Worm (Caenorhabditis elegans) whole organism, L2 larva: ENCODE measurements around the gene Y51H7C.3.

Experiments used
- C34F6.9 ChIP-seq: fragments of 150-350 bp; optimal IDR thresholded peaks from 2 replicates; lab custom pipeline; 2014; ENCODE audit warnings: missing biosample characterization, missing genetic modification characterization
- F13H6.1 ChIP-seq: sonication (generic microtip); optimal IDR thresholded peaks from 2 replicates; lab custom pipeline; 2016; ENCODE audit warnings: missing genetic modification characterization, missing compliant biosample characterization
- R02D3.7 ChIP-seq: fragments of 150-350 bp; optimal IDR thresholded peaks from 2 replicates; lab custom pipeline; 2014; ENCODE audit warnings: missing biosample characterization, missing genetic modification characterization
- Y55F3AM.14 ChIP-seq: fragments of 200-800 bp; sonication (Bioruptor generic); optimal IDR thresholded peaks from 2 replicates; lab custom pipeline; 2018; ENCODE audit warnings: mild to moderate bottlenecking, missing genetic modification characterization, missing compliant biosample characterization
- alr-1 ChIP-seq: fragments of 150-350 bp; optimal IDR thresholded peaks from 2 replicates; lab custom pipeline; 2014; ENCODE audit warnings: missing biosample characterization, missing genetic modification characterization
- blmp-1 ChIP-seq: sonication (generic microtip); optimal IDR thresholded peaks from 2 replicates; lab custom pipeline; 2017; ENCODE audit warnings: missing genetic modification characterization, mild to moderate bottlenecking, missing compliant biosample characterization, antibody characterized with exemption, moderate library complexity; ENCODE audit not compliant: insufficient read depth
- ceh-82 ChIP-seq: fragments of 150-350 bp; optimal IDR thresholded peaks from 2 replicates; lab custom pipeline; 2014; ENCODE audit warnings: missing biosample characterization, missing genetic modification characterization
- dmd-4 ChIP-seq: sonication (generic microtip); optimal IDR thresholded peaks from 2 replicates; lab custom pipeline; 2017; ENCODE audit warnings: missing biosample characterization, missing genetic modification characterization
- egl-27 ChIP-seq: sonication (generic microtip); optimal IDR thresholded peaks from 3 replicates; lab custom pipeline; 2017; ENCODE audit warnings: missing biosample characterization, missing genetic modification reagents, missing genetic modification characterization
- elt-1 ChIP-seq: fragments of 150-350 bp; optimal IDR thresholded peaks from 2 replicates; lab custom pipeline; 2014; ENCODE audit warnings: missing biosample characterization, missing genetic modification characterization
- elt-3 ChIP-seq: sonication (generic microtip); optimal IDR thresholded peaks from 2 replicates; lab custom pipeline; 2017; ENCODE audit warnings: missing biosample characterization, missing genetic modification characterization
- fos-1 ChIP-seq: fragments of 150-350 bp; optimal IDR thresholded peaks from 2 replicates; lab custom pipeline; 2014; ENCODE audit warnings: missing biosample characterization, missing genetic modification characterization
- gmeb-1 ChIP-seq: fragments of 150-350 bp; optimal IDR thresholded peaks from 2 replicates; lab custom pipeline; 2014; ENCODE audit warnings: missing biosample characterization, missing genetic modification characterization
- lsy-2 ChIP-seq, 2 experiments: fragments of 150-350 bp in 1 of 2; sonication (generic microtip) in 1 of 2; optimal IDR thresholded peaks; 2 replicates each; lab custom pipeline; 2014 to 2017; ENCODE audit warnings: missing biosample characterization in 2 of 2, missing genetic modification characterization in 2 of 2
- mab-5 ChIP-seq: fragments of 150-350 bp; optimal IDR thresholded peaks from 2 replicates; lab custom pipeline; 2014; ENCODE audit warnings: missing biosample characterization, missing genetic modification characterization
- nhr-10 ChIP-seq: sonication (generic microtip); optimal IDR thresholded peaks from 2 replicates; lab custom pipeline; 2017; ENCODE audit warnings: missing biosample characterization, missing genetic modification characterization
- nhr-11 ChIP-seq: fragments of 150-350 bp; optimal IDR thresholded peaks from 2 replicates; lab custom pipeline; 2014; ENCODE audit warnings: missing biosample characterization, missing genetic modification characterization
- nhr-129 ChIP-seq: fragments of 150-350 bp; optimal IDR thresholded peaks from 2 replicates; lab custom pipeline; 2014; ENCODE audit warnings: missing biosample characterization, missing genetic modification characterization
- nhr-21 ChIP-seq: fragments of 150-350 bp; optimal IDR thresholded peaks from 2 replicates; lab custom pipeline; 2014; ENCODE audit warnings: missing biosample characterization, missing genetic modification characterization
- nhr-6 ChIP-seq: fragments of 150-350 bp; optimal IDR thresholded peaks from 2 replicates; lab custom pipeline; 2014; ENCODE audit warnings: missing biosample characterization, missing genetic modification characterization
- nhr-77 ChIP-seq: fragments of 150-350 bp; optimal IDR thresholded peaks from 2 replicates; lab custom pipeline; 2014; ENCODE audit warnings: missing biosample characterization, missing genetic modification characterization
- peb-1 ChIP-seq: fragments of 150-350 bp; optimal IDR thresholded peaks from 2 replicates; lab custom pipeline; 2014; ENCODE audit warnings: missing biosample characterization, missing genetic modification characterization
- sem-4 ChIP-seq: fragments of 150-350 bp; optimal IDR thresholded peaks from 2 replicates; lab custom pipeline; 2014; ENCODE audit warnings: missing biosample characterization, missing genetic modification reagents, missing genetic modification characterization
- skn-1 ChIP-seq: sonication (generic microtip); optimal IDR thresholded peaks from 2 replicates; lab custom pipeline; 2017; ENCODE audit warnings: missing biosample characterization, missing genetic modification characterization
- sma-3 ChIP-seq: sonication (generic microtip); optimal IDR thresholded peaks from 2 replicates; lab custom pipeline; 2016; ENCODE audit warnings: missing genetic modification reagents, missing genetic modification characterization, missing compliant biosample characterization
- sma-9 ChIP-seq, 2 experiments: fragments of 150-350 bp in 1 of 2; sonication (generic microtip) in 1 of 2; optimal IDR thresholded peaks; 2 replicates each; lab custom pipeline; 2014 to 2016; ENCODE audit warnings: missing genetic modification characterization in 2 of 2, mild to moderate bottlenecking in 1 of 2, missing biosample characterization in 1 of 2, missing compliant biosample characterization in 1 of 2, missing genetic modification reagents in 1 of 2, moderate library complexity in 1 of 2
- snpc-4 ChIP-seq: fragments of 150-350 bp; optimal IDR thresholded peaks from 2 replicates; lab custom pipeline; 2014; ENCODE audit warnings: missing biosample characterization, missing genetic modification characterization
- unc-39 ChIP-seq: fragments of 150-350 bp; optimal IDR thresholded peaks from 2 replicates; lab custom pipeline; 2014; ENCODE audit warnings: missing biosample characterization, missing genetic modification characterization
- unc-55 ChIP-seq: fragments of 150-350 bp; sonication (generic microtip); optimal IDR thresholded peaks from 3 replicates; lab custom pipeline; 2014; ENCODE audit warnings: missing biosample characterization, missing genetic modification reagents, missing genetic modification characterization
- zag-1 ChIP-seq: fragments of 150-350 bp; optimal IDR thresholded peaks from 2 replicates; lab custom pipeline; 2014; ENCODE audit warnings: missing biosample characterization, missing genetic modification characterization
- ztf-4 ChIP-seq: fragments of 150-350 bp; optimal IDR thresholded peaks from 2 replicates; lab custom pipeline; 2014; ENCODE audit warnings: missing biosample characterization, missing genetic modification characterization

The Y51H7C.3 gene

DNA sequence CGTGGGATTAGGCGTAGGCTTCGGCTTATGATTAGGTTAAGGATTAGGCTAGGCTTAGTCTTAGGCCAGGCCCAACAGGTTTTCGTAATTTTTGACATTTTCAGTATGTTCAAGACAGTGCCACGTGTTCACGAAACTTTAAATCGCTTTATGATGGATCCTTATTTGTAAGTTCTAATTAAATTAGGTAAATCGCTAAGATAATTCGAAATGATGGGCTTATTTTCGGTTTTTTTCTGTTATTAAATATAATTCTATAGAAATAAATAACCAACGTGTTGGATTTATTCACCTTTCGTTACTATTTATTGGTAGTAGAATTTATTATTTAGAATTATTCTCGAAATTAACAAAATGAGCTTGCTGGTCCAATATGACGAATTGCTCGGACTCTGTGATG, 36.8 kb upstream of the Y51H7C.3 start, which contains the start of gene Y51H7C.8:
TSS of gene Y51H7C.8 (plus strand) at position 301 of the 400 bp plus-strand sequence.
- TF ChIP-seq alr-1 (tag; lab: Kevin White, UChicago) (no peak), Y55F3AM.14 (GFP tag; lab: Kevin White, UChicago) (no peak), unc-55 (GFP tag; lab: Kevin White, UChicago) (no peak), egl-27 (no peak), lsy-2 (tag; optimal IDR thresholded peaks at IDR 0.05; lab: Kevin White, UChicago) (no peak), nhr-129 (tag; lab: Kevin White, UChicago) (no peak), dmd-4 (tag; lab: Kevin White, UChicago) (no peak), gmeb-1 (no peak)
- TF ChIP-seq, all 48 proteins: peak for 0

DNA sequence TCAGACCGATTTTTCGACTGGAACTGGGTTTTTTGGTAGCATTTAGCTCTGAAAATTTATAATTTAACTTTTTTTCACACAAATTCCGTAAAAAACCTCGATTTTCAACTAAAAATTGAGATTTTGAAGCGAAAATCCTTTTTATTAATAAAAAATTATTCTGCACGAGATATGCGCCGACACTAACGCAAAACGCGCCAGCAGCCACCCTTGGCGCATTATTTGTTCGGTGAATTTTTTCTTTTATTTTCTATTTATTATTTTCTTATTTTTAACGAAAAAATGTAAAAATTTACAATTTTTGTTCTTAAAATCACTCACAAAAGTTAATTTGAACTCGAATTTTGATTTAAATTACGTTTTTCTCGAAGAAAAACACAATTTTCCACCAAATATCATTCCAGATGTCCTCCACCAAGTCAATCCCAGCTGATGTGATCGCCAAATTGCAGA, 36.1 kb upstream of the Y51H7C.3 start, which contains the start of gene Y51H7C.7:
TSS of gene Y51H7C.7 (plus strand) at position 403 of the 453 bp plus-strand sequence.
- TF ChIP-seq gmeb-1 (peak; percentile 80), snpc-4 (tag; lab: Kevin White, UChicago) (peak; percentile 8), unc-55 (GFP tag; lab: Kevin White, UChicago) (peak; percentile 72), nhr-21 (no peak), C34F6.9 (tag; lab: Kevin White, UChicago) (peak; percentile 70), alr-1 (tag; lab: Kevin White, UChicago) (no peak), peb-1 (tag; lab: Kevin White, UChicago) (no peak), sma-3 (GFP tag; lab: Kevin White, UChicago) (peak; percentile 7), F13H6.1 (peak; percentile 46), blmp-1 (tag; lab: Kevin White, UChicago) (no peak), sma-9 (GFP tag; optimal IDR thresholded peaks at IDR 0.05; lab: Kevin White, UChicago) (peak; percentile 23), sma-9 (tag; optimal IDR thresholded peaks at IDR 0.05; lab: Kevin White, UChicago) (no peak), nhr-77 (tag; lab: Kevin White, UChicago) (no peak), elt-3 (tag; lab: Kevin White, UChicago) (no peak), mab-5 (tag; lab: Kevin White, UChicago) (peak; percentile 44), nhr-10 (tag; lab: Kevin White, UChicago) (no peak), ceh-82 (tag; lab: Kevin White, UChicago) (no peak), skn-1 (tag; lab: Kevin White, UChicago) (no peak), Y55F3AM.14 (GFP tag; lab: Kevin White, UChicago) (no peak), nhr-129 (tag; lab: Kevin White, UChicago) (no peak), lsy-2 (tag; optimal IDR thresholded peaks at IDR 0.05; lab: Kevin White, UChicago) (peak in 1 of 2 experiments; percentile 75), unc-39 (no peak)

DNA sequence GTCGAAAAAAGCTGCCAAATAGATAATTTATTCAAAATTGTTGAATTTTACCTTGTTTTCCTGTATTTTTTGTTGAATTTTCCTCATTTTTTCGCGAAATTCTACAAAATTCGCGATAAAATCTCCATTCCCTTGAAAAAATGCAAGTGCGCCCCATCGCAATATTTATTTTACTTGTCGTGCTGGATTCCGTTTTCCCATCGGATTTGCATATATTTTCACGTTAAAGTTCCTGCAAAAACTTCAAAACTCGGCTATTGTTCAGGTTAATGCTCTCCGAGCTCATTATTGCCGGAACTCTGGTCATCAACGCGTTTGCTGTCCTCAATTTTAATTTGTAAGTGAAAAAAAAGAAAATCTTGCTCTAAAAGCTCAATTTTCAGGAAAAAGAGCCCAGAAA, 35.2 kb upstream of the Y51H7C.3 start, which contains the start of the genes Y51H7C.41 and cogc-4:
TSS of gene Y51H7C.41 (plus strand) at position 266 of the 400 bp plus-strand sequence.
TSS of gene cogc-4 (plus strand) at position 386 of the 400 bp plus-strand sequence.
- TF ChIP-seq fos-1 (tag; lab: Kevin White, UChicago) (no peak), mab-5 (tag; lab: Kevin White, UChicago) (no peak), ceh-82 (tag; lab: Kevin White, UChicago) (no peak), sem-4 (no peak), nhr-10 (tag; lab: Kevin White, UChicago) (no peak), F13H6.1 (no peak)

ce11 chrII:1411372-1411771, 26.9 kb upstream of the Y51H7C.3 start, which contains the start of gene Y51H7C.9:
Gene Y51H7C.9 (minus strand): TSS chrII:1411472.
- TF ChIP-seq R02D3.7 = no peak
- TF ChIP-seq, all 48 proteins: peak for 0

- TF ChIP-seq unc-55 (GFP tag; lab: Kevin White, UChicago) (no peak), zag-1 (tag; lab: Kevin White, UChicago) (no peak), lsy-2 (tag; optimal IDR thresholded peaks at IDR 0.05; lab: Kevin White, UChicago) (no peak), nhr-6 (tag; lab: Kevin White, UChicago) (no peak), sma-3 (GFP tag; lab: Kevin White, UChicago) (no peak), nhr-11 (tag; lab: Kevin White, UChicago) (no peak), nhr-129 (tag; lab: Kevin White, UChicago) (no peak), elt-1 (no peak), snpc-4 (tag; lab: Kevin White, UChicago) (no peak), ztf-4 (tag; lab: Kevin White, UChicago) (no peak)
Observed at ce11 chrII:1412359-1412907, 25.9 kb upstream of the Y51H7C.3 start, which contains the start of gene alkb-1. Gene alkb-1 (plus strand): TSS chrII:1412409.
